Worm (Caenorhabditis elegans) whole organism, mixed stage, embryonic: ENCODE data around the gene F44F4.10.

Experiments
- M03D4.4 ChIP-seq: sonication (generic microtip); optimal IDR thresholded peaks from 2 replicates; lab custom pipeline; 2017; ENCODE audit warnings: mild to moderate bottlenecking, missing genetic modification characterization, missing compliant biosample characterization
- lsy-2 ChIP-seq: fragments of 150-350 bp; optimal IDR thresholded peaks from 2 replicates; lab custom pipeline; 2014; ENCODE audit warnings: missing biosample characterization, missing genetic modification characterization
- mep-1 ChIP-seq: fragments of 150-350 bp; optimal IDR thresholded peaks from 2 replicates; lab custom pipeline; 2017; ENCODE audit warnings: missing biosample characterization, missing genetic modification reagents, missing genetic modification characterization, inconsistent platforms
- mls-2 ChIP-seq: sonication (generic microtip); optimal IDR thresholded peaks from 2 replicates; lab custom pipeline; 2016; ENCODE audit warnings: mild to moderate bottlenecking, missing genetic modification characterization, moderate library complexity, missing compliant biosample characterization
- nhr-76 ChIP-seq: sonication (generic microtip); optimal IDR thresholded peaks from 2 replicates; lab custom pipeline; 2017; ENCODE audit warnings: missing biosample characterization, missing genetic modification characterization
- snpc-4 ChIP-seq: fragments of 150-350 bp; optimal IDR thresholded peaks from 2 replicates; lab custom pipeline; 2014; ENCODE audit warnings: missing biosample characterization, missing genetic modification characterization
- unc-120 ChIP-seq: sonication (generic microtip); optimal IDR thresholded peaks from 2 replicates; lab custom pipeline; 2017; ENCODE audit warnings: missing genetic modification characterization, missing compliant biosample characterization; ENCODE audit not compliant: poor library complexity, severe bottlenecking
- unc-39 ChIP-seq: fragments of 150-350 bp; optimal IDR thresholded peaks from 2 replicates; lab custom pipeline; 2014; ENCODE audit warnings: missing biosample characterization, missing genetic modification characterization
- unc-62 ChIP-seq: fragments of 150-350 bp; optimal IDR thresholded peaks from 2 replicates; lab custom pipeline; 2014; ENCODE audit warnings: missing biosample characterization, missing genetic modification reagents, missing genetic modification characterization

DNA sequence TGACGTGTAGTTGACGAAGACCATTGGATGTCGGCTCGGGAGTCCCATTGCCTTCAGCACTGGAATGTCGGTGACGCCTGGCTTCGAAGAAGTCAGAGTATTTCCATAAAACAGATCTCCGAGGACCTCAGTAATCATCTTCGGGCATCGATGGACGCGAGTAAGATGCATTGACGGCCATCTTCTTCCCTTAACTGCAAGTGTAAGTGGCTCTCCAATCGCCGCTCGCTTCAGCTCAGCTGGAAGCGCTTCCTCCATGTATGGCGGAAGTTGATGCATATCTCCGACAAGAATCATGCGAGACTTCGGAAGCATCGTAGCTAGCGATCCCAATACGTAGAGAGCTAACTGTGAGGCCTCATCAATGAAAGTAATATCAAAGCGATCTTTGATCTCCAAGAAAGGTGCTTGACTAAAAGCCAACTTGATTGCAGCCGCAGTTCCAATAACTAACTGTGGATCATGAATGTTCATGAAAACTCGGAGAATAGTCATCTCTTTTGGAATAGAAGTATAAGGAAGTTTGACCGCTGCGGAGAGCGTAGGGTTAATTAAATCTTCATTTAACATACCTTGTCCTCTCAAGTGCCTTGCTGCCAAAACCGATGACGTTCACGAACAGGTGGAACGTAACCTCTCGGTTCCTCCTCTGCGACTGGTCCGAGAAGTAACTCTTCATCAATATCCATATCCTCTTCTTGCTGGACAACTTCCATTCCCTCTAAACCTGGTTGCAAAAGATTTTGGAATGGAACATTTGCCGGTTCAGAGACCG is 17.1 kb upstream of the F44F4.10 start:
- TF ChIP-seq nhr-76 (no peak), mep-1 (tag; lab: Kevin White, UChicago) (no peak), unc-120 (tag; lab: Kevin White, UChicago) (no peak), unc-39 (tag; lab: Kevin White, UChicago) (no peak), M03D4.4 (tag; lab: Kevin White, UChicago) (no peak), unc-62 (GFP tag; lab: Kevin White, UChicago) (no peak), snpc-4 (tag; lab: Kevin White, UChicago) (no peak), lsy-2 (tag; lab: Kevin White, UChicago) (no peak), mls-2 (no peak)
